Fruit fly (Drosophila melanogaster): ENCODE data around the gene CheA29a.

Gene CheA29a

dm6 chr2L:8468929-8469681, 8.0 kb upstream of the CheA29a start:
- TF ChIP-seq insv (optimal IDR thresholded peaks at IDR 0.05), result no peak
- no peak for TF ChIP-seq Sin3A (optimal IDR thresholded peaks at IDR 0.05)
- TF ChIP-seq ttk (optimal IDR thresholded peaks at IDR 0.05), result no peak
- no peak for TF ChIP-seq h (optimal IDR thresholded peaks at IDR 0.05)

- TF ChIP-seq psq (optimal IDR thresholded peaks at IDR 0.05) (no peak), Sin3A (optimal IDR thresholded peaks at IDR 0.05) (no peak), insv (optimal IDR thresholded peaks at IDR 0.05) (no peak), Myc (optimal IDR thresholded peaks at IDR 0.05) (no peak), ttk (optimal IDR thresholded peaks at IDR 0.05) (no peak), h (optimal IDR thresholded peaks at IDR 0.05) (no peak)
These were observed 5.5 kb upstream of the CheA29a start for dm6 chr2L:8471667-8472066.

DNA sequence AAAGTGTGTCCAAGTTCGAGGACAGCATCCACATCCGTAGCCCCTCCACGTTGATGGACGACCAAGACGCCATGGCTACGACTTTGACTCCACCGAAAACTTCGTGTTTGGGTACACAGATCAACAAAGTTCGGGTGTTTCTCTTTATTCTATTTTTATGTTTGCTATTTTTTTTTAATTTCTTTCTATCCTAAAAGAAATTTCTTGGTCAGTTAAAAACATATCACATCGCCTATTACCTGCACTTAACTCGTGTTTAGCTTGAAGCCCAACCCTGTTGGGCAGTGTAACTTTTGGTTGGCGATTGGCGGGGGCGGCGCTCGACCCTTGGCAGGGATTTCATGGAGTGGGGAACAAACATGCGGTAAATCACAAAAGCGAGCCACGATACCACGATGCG, 3.7 kb upstream of the CheA29a start:
- TF ChIP-seq ttk (optimal IDR thresholded peaks at IDR 0.05), result no peak
- no peak for TF ChIP-seq psq (optimal IDR thresholded peaks at IDR 0.05)
- TF ChIP-seq Myc (optimal IDR thresholded peaks at IDR 0.05), result no peak
- no peak for TF ChIP-seq h (optimal IDR thresholded peaks at IDR 0.05)
- TF ChIP-seq Sin3A (optimal IDR thresholded peaks at IDR 0.05), result no peak
- no peak for TF ChIP-seq insv (optimal IDR thresholded peaks at IDR 0.05)

dm6 chr2L:8477971-8478370, 822 bp downstream of the CheA29a start:
- TF ChIP-seq ttk (optimal IDR thresholded peaks at IDR 0.05) (no peak), psq (optimal IDR thresholded peaks at IDR 0.05) (no peak), insv (optimal IDR thresholded peaks at IDR 0.05) (no peak)

DNA sequence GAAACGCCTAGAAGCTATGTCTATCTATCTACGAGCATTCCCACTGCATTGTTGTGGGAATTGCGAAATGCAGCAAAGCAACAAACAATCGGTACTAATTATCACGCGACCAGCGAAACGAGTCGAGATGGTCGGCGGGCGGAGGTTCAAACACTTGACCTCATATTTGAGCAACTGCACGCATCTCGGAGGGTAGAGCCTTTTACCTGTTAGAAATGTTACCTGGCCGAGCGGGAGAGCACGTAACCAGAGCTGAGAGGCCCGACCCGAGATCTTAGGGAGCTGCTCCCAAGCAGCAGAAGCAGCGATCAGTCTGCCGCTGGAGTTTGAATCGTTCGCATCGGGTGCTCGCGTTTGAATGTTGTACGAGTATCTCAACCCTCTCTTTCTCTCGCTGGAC, 1.2 kb downstream of the CheA29a start:
- TF ChIP-seq h (optimal IDR thresholded peaks at IDR 0.05), result no peak
- TF ChIP-seq Myc (optimal IDR thresholded peaks at IDR 0.05), result no peak
- TF ChIP-seq insv (optimal IDR thresholded peaks at IDR 0.05), result no peak
- no peak for TF ChIP-seq ttk (optimal IDR thresholded peaks at IDR 0.05)
- TF ChIP-seq Sin3A (optimal IDR thresholded peaks at IDR 0.05), result no peak
- no peak for TF ChIP-seq psq (optimal IDR thresholded peaks at IDR 0.05)

- TF ChIP-seq ttk (optimal IDR thresholded peaks at IDR 0.05), result no peak
- no peak for TF ChIP-seq Myc (optimal IDR thresholded peaks at IDR 0.05)
- no peak for TF ChIP-seq Sin3A (optimal IDR thresholded peaks at IDR 0.05)
- no peak for TF ChIP-seq insv (optimal IDR thresholded peaks at IDR 0.05)
- no peak for TF ChIP-seq psq (optimal IDR thresholded peaks at IDR 0.05)
- TF ChIP-seq h (optimal IDR thresholded peaks at IDR 0.05), result no peak
These were observed 2.0 kb downstream of the CheA29a start for dm6 chr2L:8478911-8479706.

- TF ChIP-seq psq (optimal IDR thresholded peaks at IDR 0.05) (no peak), ttk (optimal IDR thresholded peaks at IDR 0.05) (no peak), Myc (optimal IDR thresholded peaks at IDR 0.05) (no peak)
These were observed 3.7 kb downstream of the CheA29a start for dm6 chr2L:8480825-8481224.

DNA sequence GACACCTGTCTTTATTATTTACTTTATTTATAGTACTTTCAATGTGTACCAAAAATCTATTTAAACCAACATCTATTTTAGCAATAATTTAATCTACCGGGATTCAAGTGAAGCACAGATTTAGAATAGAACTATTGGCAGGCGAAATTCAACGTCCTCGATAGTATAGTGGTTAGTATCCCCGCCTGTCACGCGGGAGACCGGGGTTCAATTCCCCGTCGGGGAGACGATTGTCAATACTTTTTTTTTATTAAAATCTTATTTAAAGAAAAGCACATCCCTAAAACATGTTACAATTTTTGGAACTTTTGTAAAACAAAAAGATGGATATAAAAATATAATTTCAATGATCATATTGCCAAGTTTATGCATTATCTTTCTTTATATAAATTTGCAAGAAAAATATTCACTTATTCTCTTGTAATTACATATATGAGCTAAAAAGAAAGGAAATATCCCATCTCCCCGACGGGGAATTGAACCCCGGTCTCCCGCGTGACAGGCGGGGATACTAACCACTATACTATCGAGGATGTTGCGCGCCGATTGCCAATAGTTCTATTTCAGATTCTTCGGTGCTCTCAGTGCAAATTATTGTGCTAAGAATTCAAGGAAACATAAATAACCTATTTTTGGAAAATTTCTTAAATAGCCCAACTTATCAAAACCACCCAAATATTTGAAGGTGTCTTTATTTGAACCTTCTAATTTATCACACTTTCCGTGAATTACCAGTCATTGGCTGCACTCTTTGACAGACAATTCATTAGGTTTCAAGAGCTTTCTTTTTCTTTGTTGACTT, 4.7 kb downstream of the CheA29a start, which contains the start of gene CG43796:
Gene CG43796, plus strand, starts transcription at position 752 of the 802 bp plus-strand sequence.
- TF ChIP-seq Myc (optimal IDR thresholded peaks at IDR 0.05), result no peak

- TF ChIP-seq psq (optimal IDR thresholded peaks at IDR 0.05) (no peak), insv (optimal IDR thresholded peaks at IDR 0.05) (no peak), Sin3A (optimal IDR thresholded peaks at IDR 0.05) (no peak), h (optimal IDR thresholded peaks at IDR 0.05) (no peak)
These were observed 8.4 kb downstream of the CheA29a start for dm6 chr2L:8485562-8485961.

DNA sequence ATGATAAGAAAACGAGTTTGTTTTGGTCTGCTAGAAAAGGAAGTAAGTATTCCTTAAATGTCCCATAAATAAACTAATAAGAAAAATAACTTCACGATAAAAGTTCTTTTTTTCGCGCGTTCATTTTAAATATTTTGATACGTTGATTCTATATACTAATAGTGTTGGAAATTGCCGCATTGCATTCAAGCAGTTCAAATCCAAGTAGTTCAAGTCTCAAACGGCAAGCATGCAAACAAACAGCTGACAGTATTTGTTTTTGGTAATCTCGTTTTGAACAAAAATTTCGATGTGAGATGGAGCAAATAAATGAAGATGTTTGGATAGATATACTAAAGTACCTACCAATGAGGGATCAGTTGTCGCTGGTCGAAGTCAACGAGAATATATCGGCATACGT, 11.6 kb downstream of the CheA29a start, which contains the start of gene CG13088:
Gene CG13088, plus strand, starts transcription at position 247 of the 400 bp plus-strand sequence.
- no peak for TF ChIP-seq Myc (optimal IDR thresholded peaks at IDR 0.05)
- TF ChIP-seq psq (optimal IDR thresholded peaks at IDR 0.05), result no peak

dm6 chr2L:8490439-8490838, 13.3 kb downstream of the CheA29a start, which contains the start of gene CG43400:
Gene CG43400, plus strand, starts transcription at chr2L:8490739.
- no peak for TF ChIP-seq h (optimal IDR thresholded peaks at IDR 0.05)

dm6 chr2L:8496269-8496668, 19.1 kb downstream of the CheA29a start, which contains the start of gene Bace:
Gene Bace, minus strand, starts transcription at chr2L:8496307.
- no peak for TF ChIP-seq psq (optimal IDR thresholded peaks at IDR 0.05)
- TF ChIP-seq ttk (optimal IDR thresholded peaks at IDR 0.05), result no peak
- no peak for TF ChIP-seq Sin3A (optimal IDR thresholded peaks at IDR 0.05)
- no peak for TF ChIP-seq insv (optimal IDR thresholded peaks at IDR 0.05)

dm6 chr2L:8506729-8507128, 29.6 kb downstream of the CheA29a start, which contains the start of gene Dh31:
Gene Dh31, minus strand, starts transcription at chr2L:8506845.
- TF ChIP-seq Myc (optimal IDR thresholded peaks at IDR 0.05), result no peak
- no peak for TF ChIP-seq h (optimal IDR thresholded peaks at IDR 0.05)
- no peak for TF ChIP-seq psq (optimal IDR thresholded peaks at IDR 0.05)
- no peak for TF ChIP-seq insv (optimal IDR thresholded peaks at IDR 0.05)
- no peak for TF ChIP-seq ttk (optimal IDR thresholded peaks at IDR 0.05)
